Worm (Caenorhabditis elegans) whole organism, L3 larva: Measurements from ENCODE around the gene Y38C1AA.12.

ENCODE experiments used
- lin-39 ChIP-seq: fragments of 150-350 bp; optimal IDR thresholded peaks from 2 replicates; lab custom pipeline; 2018; ENCODE audit warnings: missing biosample characterization, missing genetic modification reagents, missing genetic modification characterization
- sea-2 ChIP-seq: fragments of 150-350 bp; sonication (generic microtip); optimal IDR thresholded peaks from 4 replicates; lab custom pipeline; 2014; ENCODE audit warnings: missing biosample characterization, missing genetic modification reagents, missing genetic modification characterization

DNA sequence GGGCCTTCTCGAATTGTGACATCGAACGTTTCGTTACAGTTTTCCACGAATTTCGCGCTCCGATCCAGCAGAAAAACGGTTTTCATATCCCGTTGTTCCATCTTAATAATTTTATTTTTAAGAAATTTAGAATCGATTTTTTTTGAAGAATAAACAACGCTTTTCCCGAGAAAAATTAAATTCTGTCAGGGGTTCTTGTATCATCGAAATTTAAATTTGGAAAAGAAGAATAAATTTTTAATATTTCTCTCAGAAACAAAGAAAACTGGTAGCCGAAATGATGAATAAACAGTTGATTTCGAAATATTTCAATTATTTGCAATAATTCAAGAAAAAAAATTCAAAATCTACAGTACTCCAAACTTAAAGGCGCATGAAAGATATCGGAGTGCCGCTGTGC lies 45.3 kb downstream of the Y38C1AA.12 start, which contains the start of gene ints-13:
- TF ChIP-seq sea-2 (GFP tag; lab: Kevin White, UChicago), result no peak
- TF ChIP-seq lin-39, result no peak
